Worm (Caenorhabditis elegans): ENCODE results near the gene srg-67.

ce11 chrV:5509134-5509533 is 46.3 kb upstream of the srg-67 start:
- TF ChIP-seq fkh-10 (GFP tag; optimal IDR thresholded peaks at IDR 0.05): no peak
- no peak for TF ChIP-seq lin-39 (tag; optimal IDR thresholded peaks at IDR 0.05)
- TF ChIP-seq lin-35 (GFP tag; optimal IDR thresholded peaks at IDR 0.05): no peak
- no peak for TF ChIP-seq nhr-19 (GFP tag; conservative IDR thresholded peaks at IDR 0.05)
- TF ChIP-seq aly-2 (tag; optimal IDR thresholded peaks at IDR 0.05): no peak
- TF ChIP-seq sox-4 (tag; optimal IDR thresholded peaks at IDR 0.05): no peak
- TF ChIP-seq elt-2 (tag; optimal IDR thresholded peaks at IDR 0.05): no peak
- TF ChIP-seq unc-30 (tag; optimal IDR thresholded peaks at IDR 0.05): no peak
- no peak for TF ChIP-seq elt-3 (tag; optimal IDR thresholded peaks at IDR 0.05)
- TF ChIP-seq skn-1 (tag; optimal IDR thresholded peaks at IDR 0.05): no peak
- no peak for TF ChIP-seq tbx-2 (tag; optimal IDR thresholded peaks at IDR 0.05)
- TF ChIP-seq unc-62 (GFP tag; optimal IDR thresholded peaks at IDR 0.05): no peak
- TF ChIP-seq ama-1 (optimal IDR thresholded peaks at IDR 0.05): no peak
- TF ChIP-seq ztf-11 (tag; optimal IDR thresholded peaks at IDR 0.05): no peak

Data from whole organism, L1 larva.